Worm (Caenorhabditis elegans) whole organism, L2 larva: ENCODE results near the gene F41D9.2.

Experiments used
- C34F6.9 ChIP-seq: fragments of 150-350 bp; optimal IDR thresholded peaks from 2 replicates; lab custom pipeline; 2014; ENCODE audit warnings: missing biosample characterization, missing genetic modification characterization
- F13H6.1 ChIP-seq: sonication (generic microtip); optimal IDR thresholded peaks from 2 replicates; lab custom pipeline; 2016; ENCODE audit warnings: missing genetic modification characterization, missing compliant biosample characterization
- R02D3.7 ChIP-seq: fragments of 150-350 bp; optimal IDR thresholded peaks from 2 replicates; lab custom pipeline; 2014; ENCODE audit warnings: missing biosample characterization, missing genetic modification characterization
- Y55F3AM.14 ChIP-seq: fragments of 200-800 bp; sonication (Bioruptor generic); optimal IDR thresholded peaks from 2 replicates; lab custom pipeline; 2018; ENCODE audit warnings: mild to moderate bottlenecking, missing genetic modification characterization, missing compliant biosample characterization
- ZK546.5 ChIP-seq: sonication (generic microtip); optimal IDR thresholded peaks from 2 replicates; lab custom pipeline; 2017; ENCODE audit warnings: missing biosample characterization, missing genetic modification characterization
- alr-1 ChIP-seq: fragments of 150-350 bp; optimal IDR thresholded peaks from 2 replicates; lab custom pipeline; 2014; ENCODE audit warnings: missing biosample characterization, missing genetic modification characterization
- aly-2 ChIP-seq: fragments of 150-350 bp; optimal IDR thresholded peaks from 2 replicates; lab custom pipeline; 2014; ENCODE audit warnings: missing biosample characterization, missing genetic modification characterization
- blmp-1 ChIP-seq: sonication (generic microtip); optimal IDR thresholded peaks from 2 replicates; lab custom pipeline; 2017; ENCODE audit warnings: missing genetic modification characterization, mild to moderate bottlenecking, missing compliant biosample characterization, antibody characterized with exemption, moderate library complexity; ENCODE audit not compliant: insufficient read depth
- ceh-16 ChIP-seq: fragments of 150-350 bp; optimal IDR thresholded peaks from 2 replicates; lab custom pipeline; 2014; ENCODE audit warnings: missing biosample characterization, missing genetic modification characterization
- crh-2 ChIP-seq: sonication (generic microtip); optimal IDR thresholded peaks from 2 replicates; lab custom pipeline; 2017; ENCODE audit warnings: missing biosample characterization, missing genetic modification characterization
- dmd-4 ChIP-seq: sonication (generic microtip); optimal IDR thresholded peaks from 2 replicates; lab custom pipeline; 2017; ENCODE audit warnings: missing biosample characterization, missing genetic modification characterization
- egl-27 ChIP-seq: sonication (generic microtip); optimal IDR thresholded peaks from 3 replicates; lab custom pipeline; 2017; ENCODE audit warnings: missing biosample characterization, missing genetic modification reagents, missing genetic modification characterization
- elt-1 ChIP-seq: fragments of 150-350 bp; optimal IDR thresholded peaks from 2 replicates; lab custom pipeline; 2014; ENCODE audit warnings: missing biosample characterization, missing genetic modification characterization
- elt-3 ChIP-seq: sonication (generic microtip); optimal IDR thresholded peaks from 2 replicates; lab custom pipeline; 2017; ENCODE audit warnings: missing biosample characterization, missing genetic modification characterization
- fos-1 ChIP-seq: fragments of 150-350 bp; optimal IDR thresholded peaks from 2 replicates; lab custom pipeline; 2014; ENCODE audit warnings: missing biosample characterization, missing genetic modification characterization
- gmeb-1 ChIP-seq: fragments of 150-350 bp; optimal IDR thresholded peaks from 2 replicates; lab custom pipeline; 2014; ENCODE audit warnings: missing biosample characterization, missing genetic modification characterization
- lsy-2 ChIP-seq, 2 experiments: fragments of 150-350 bp in 1 of 2; sonication (generic microtip) in 1 of 2; optimal IDR thresholded peaks; 2 replicates each; lab custom pipeline; 2014 to 2017; ENCODE audit warnings: missing biosample characterization in 2 of 2, missing genetic modification characterization in 2 of 2
- mab-5 ChIP-seq: fragments of 150-350 bp; optimal IDR thresholded peaks from 2 replicates; lab custom pipeline; 2014; ENCODE audit warnings: missing biosample characterization, missing genetic modification characterization
- mbf-1 ChIP-seq: sonication (generic microtip); optimal IDR thresholded peaks from 2 replicates; lab custom pipeline; 2017; ENCODE audit warnings: missing biosample characterization, missing genetic modification characterization
- mdl-1 ChIP-seq, 2 experiments: fragments of 150-350 bp in 1 of 2; sonication (generic microtip) in 1 of 2; optimal IDR thresholded peaks; 2 replicates each; lab custom pipeline; 2017; ENCODE audit warnings: missing biosample characterization in 2 of 2, missing genetic modification characterization in 2 of 2
- nhr-10 ChIP-seq: sonication (generic microtip); optimal IDR thresholded peaks from 2 replicates; lab custom pipeline; 2017; ENCODE audit warnings: missing biosample characterization, missing genetic modification characterization
- nhr-11 ChIP-seq: fragments of 150-350 bp; optimal IDR thresholded peaks from 2 replicates; lab custom pipeline; 2014; ENCODE audit warnings: missing biosample characterization, missing genetic modification characterization
- nhr-12 ChIP-seq: fragments of 150-350 bp; optimal IDR thresholded peaks from 2 replicates; lab custom pipeline; 2014; ENCODE audit warnings: missing biosample characterization, missing genetic modification characterization
- nhr-129 ChIP-seq: fragments of 150-350 bp; optimal IDR thresholded peaks from 2 replicates; lab custom pipeline; 2014; ENCODE audit warnings: missing biosample characterization, missing genetic modification characterization
- nhr-23 ChIP-seq: fragments of 150-350 bp; optimal IDR thresholded peaks from 2 replicates; lab custom pipeline; 2014; ENCODE audit warnings: missing biosample characterization, missing genetic modification reagents, missing genetic modification characterization
- nhr-237 ChIP-seq: fragments of 150-350 bp; optimal IDR thresholded peaks from 2 replicates; lab custom pipeline; 2014; ENCODE audit warnings: missing biosample characterization, missing genetic modification characterization
- nhr-6 ChIP-seq: fragments of 150-350 bp; optimal IDR thresholded peaks from 2 replicates; lab custom pipeline; 2014; ENCODE audit warnings: missing biosample characterization, missing genetic modification characterization
- nhr-77 ChIP-seq: fragments of 150-350 bp; optimal IDR thresholded peaks from 2 replicates; lab custom pipeline; 2014; ENCODE audit warnings: missing biosample characterization, missing genetic modification characterization
- peb-1 ChIP-seq: fragments of 150-350 bp; optimal IDR thresholded peaks from 2 replicates; lab custom pipeline; 2014; ENCODE audit warnings: missing biosample characterization, missing genetic modification characterization
- sem-4 ChIP-seq: fragments of 150-350 bp; optimal IDR thresholded peaks from 2 replicates; lab custom pipeline; 2014; ENCODE audit warnings: missing biosample characterization, missing genetic modification reagents, missing genetic modification characterization
- sma-3 ChIP-seq: sonication (generic microtip); optimal IDR thresholded peaks from 2 replicates; lab custom pipeline; 2016; ENCODE audit warnings: missing genetic modification reagents, missing genetic modification characterization, missing compliant biosample characterization
- sma-9 ChIP-seq, 2 experiments: fragments of 150-350 bp in 1 of 2; sonication (generic microtip) in 1 of 2; optimal IDR thresholded peaks; 2 replicates each; lab custom pipeline; 2014 to 2016; ENCODE audit warnings: missing genetic modification characterization in 2 of 2, mild to moderate bottlenecking in 1 of 2, missing biosample characterization in 1 of 2, missing compliant biosample characterization in 1 of 2, missing genetic modification reagents in 1 of 2, moderate library complexity in 1 of 2
- snpc-4 ChIP-seq: fragments of 150-350 bp; optimal IDR thresholded peaks from 2 replicates; lab custom pipeline; 2014; ENCODE audit warnings: missing biosample characterization, missing genetic modification characterization
- unc-39 ChIP-seq: fragments of 150-350 bp; optimal IDR thresholded peaks from 2 replicates; lab custom pipeline; 2014; ENCODE audit warnings: missing biosample characterization, missing genetic modification characterization
- unc-55 ChIP-seq: fragments of 150-350 bp; sonication (generic microtip); optimal IDR thresholded peaks from 3 replicates; lab custom pipeline; 2014; ENCODE audit warnings: missing biosample characterization, missing genetic modification reagents, missing genetic modification characterization
- unc-62 ChIP-seq: fragments of 150-350 bp; optimal IDR thresholded peaks from 2 replicates; lab custom pipeline; 2014; ENCODE audit warnings: missing biosample characterization, missing genetic modification reagents, missing genetic modification characterization
- zag-1 ChIP-seq: fragments of 150-350 bp; optimal IDR thresholded peaks from 2 replicates; lab custom pipeline; 2014; ENCODE audit warnings: missing biosample characterization, missing genetic modification characterization
- ztf-1 ChIP-seq: fragments of 200-800 bp; sonication (Bioruptor generic); conservative IDR thresholded peaks from 2 replicates; pipeline ENCODE4 v1.3.6; 2022; ENCODE audit warnings: missing genetic modification characterization, missing compliant biosample characterization
- ztf-4 ChIP-seq: fragments of 150-350 bp; optimal IDR thresholded peaks from 2 replicates; lab custom pipeline; 2014; ENCODE audit warnings: missing biosample characterization, missing genetic modification characterization

F41D9.2 gene

DNA sequence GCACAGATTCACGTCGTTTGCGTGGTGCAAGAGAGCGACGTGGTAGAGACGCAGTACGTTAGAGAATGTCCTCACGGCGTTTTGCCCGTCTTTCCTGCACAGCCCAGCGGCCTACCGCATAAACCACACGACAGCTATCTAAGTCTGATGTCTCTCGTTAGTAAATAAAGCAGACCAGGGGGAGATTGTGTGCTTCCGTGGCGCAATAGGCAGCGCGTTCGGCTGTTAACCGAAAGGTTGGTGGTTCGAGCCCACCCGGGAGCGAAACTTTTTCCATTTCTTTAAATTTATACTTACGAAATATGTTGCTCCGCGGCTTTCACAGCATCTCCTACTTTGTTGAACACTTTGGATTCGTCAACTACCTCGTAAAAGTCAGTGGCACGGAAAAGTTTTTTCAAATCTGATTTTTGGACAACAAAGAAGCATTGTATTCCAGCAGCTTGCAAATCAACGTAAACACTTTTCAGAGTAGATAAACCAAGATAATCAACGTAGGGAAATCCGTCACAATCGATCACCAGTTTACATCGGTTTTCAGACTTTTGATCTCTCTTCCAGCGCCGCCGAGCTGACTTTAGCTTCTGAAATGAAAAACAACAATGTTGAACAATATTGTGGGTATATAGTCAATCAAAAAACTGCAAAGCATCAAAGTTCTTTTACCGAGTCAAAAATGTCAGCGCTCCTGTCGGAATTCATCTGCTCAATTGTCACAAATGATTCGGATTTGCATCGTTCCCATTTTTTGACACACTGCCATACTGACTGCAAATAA lies 19.8 kb upstream of the F41D9.2 start (continued):
- TF ChIP-seq ztf-4 (tag; lab: Kevin White, UChicago) (peak; percentile 61), crh-2 (tag; lab: Kevin White, UChicago) (peak; percentile 92)

ce11 chrX:8394279-8394678 lies 9.5 kb upstream of the F41D9.2 start:
- TF ChIP-seq C34F6.9 (tag; lab: Kevin White, UChicago) (no peak), sem-4 (no peak), dmd-4 (no peak), sma-3 (no peak), Y55F3AM.14 (GFP tag; lab: Kevin White, UChicago) (no peak), nhr-10 (tag; lab: Kevin White, UChicago) (no peak), gmeb-1 (tag; lab: Kevin White, UChicago) (no peak), zag-1 (tag; lab: Kevin White, UChicago) (no peak), mbf-1 (tag; lab: Kevin White, UChicago) (no peak), F13H6.1 (no peak), nhr-77 (tag; lab: Kevin White, UChicago) (no peak), mdl-1 (tag; optimal IDR thresholded peaks at IDR 0.05; lab: Kevin White, UChicago) (no peak), ztf-1 (GFP tag; lab: Robert Waterston, UW) (no peak), elt-3 (tag; lab: Kevin White, UChicago) (no peak), sma-9 (GFP tag; optimal IDR thresholded peaks at IDR 0.05; lab: Kevin White, UChicago) (no peak), sma-9 (tag; optimal IDR thresholded peaks at IDR 0.05; lab: Kevin White, UChicago) (no peak), fos-1 (tag; lab: Kevin White, UChicago) (no peak), unc-55 (GFP tag; lab: Kevin White, UChicago) (no peak), peb-1 (tag; lab: Kevin White, UChicago) (no peak), ceh-16 (tag; lab: Kevin White, UChicago) (no peak)
- TF ChIP-seq, all 48 proteins: peak for 0

ce11 chrX:8392539-8392996 lies 7.8 kb upstream of the F41D9.2 start, which contains the start of gene wrk-1:
Gene wrk-1, minus strand, starts transcription at chrX:8392589.
- TF ChIP-seq crh-2 (tag; lab: Kevin White, UChicago) (peak; percentile 20), R02D3.7 (tag; lab: Kevin White, UChicago) (no peak), fos-1 (tag; lab: Kevin White, UChicago) (peak; percentile 87), nhr-6 (no peak)

ce11 chrX:8391505-8391904 lies 6.8 kb upstream of the F41D9.2 start:
- TF ChIP-seq nhr-10 (tag; lab: Kevin White, UChicago): no peak
- TF ChIP-seq nhr-11 (tag; lab: Kevin White, UChicago): no peak
- no peak for TF ChIP-seq unc-39 (tag; lab: Kevin White, UChicago)
- no peak for TF ChIP-seq F13H6.1
- TF ChIP-seq dmd-4: no peak
- no peak for TF ChIP-seq nhr-237 (tag; lab: Kevin White, UChicago)
- no peak for TF ChIP-seq alr-1 (tag; lab: Kevin White, UChicago)
- no peak for TF ChIP-seq aly-2 (tag; lab: Kevin White, UChicago)
- TF ChIP-seq nhr-23 (tag; lab: Kevin White, UChicago): no peak
- TF ChIP-seq mbf-1 (tag; lab: Kevin White, UChicago): no peak
- TF ChIP-seq sma-9 (GFP tag; optimal IDR thresholded peaks at IDR 0.05; lab: Kevin White, UChicago): no peak
- no peak for TF ChIP-seq sma-9 (tag; optimal IDR thresholded peaks at IDR 0.05; lab: Kevin White, UChicago)
- TF ChIP-seq elt-1 (tag; lab: Kevin White, UChicago): no peak
- no peak for TF ChIP-seq Y55F3AM.14 (GFP tag; lab: Kevin White, UChicago)

DNA sequence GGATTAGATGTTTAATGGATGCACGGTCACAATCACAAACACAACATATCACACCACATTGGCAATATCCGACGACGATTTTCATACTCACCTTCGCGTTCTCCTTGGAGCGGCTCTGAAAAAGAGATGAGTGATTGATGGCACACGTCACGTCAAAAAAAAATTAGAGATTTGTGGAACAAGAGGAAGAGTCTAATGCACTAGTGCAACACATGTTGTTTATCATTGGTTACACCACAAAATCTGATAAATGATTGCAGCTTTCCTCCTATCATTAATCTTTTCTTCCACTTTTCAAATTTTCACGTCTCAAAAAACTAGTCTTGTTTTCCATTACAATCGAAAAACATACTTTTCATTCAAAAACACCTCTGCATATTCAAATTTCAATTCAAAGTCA lies 5.8 kb upstream of the F41D9.2 start:
- TF ChIP-seq sem-4 (no peak), snpc-4 (no peak), nhr-129 (tag; lab: Kevin White, UChicago) (no peak), nhr-12 (tag; lab: Kevin White, UChicago) (no peak), elt-3 (tag; lab: Kevin White, UChicago) (no peak), mab-5 (tag; lab: Kevin White, UChicago) (no peak), alr-1 (tag; lab: Kevin White, UChicago) (no peak), blmp-1 (tag; lab: Kevin White, UChicago) (no peak), lsy-2 (tag; optimal IDR thresholded peaks at IDR 0.05; lab: Kevin White, UChicago) (no peak), nhr-6 (no peak), egl-27 (no peak), nhr-23 (tag; lab: Kevin White, UChicago) (no peak), aly-2 (tag; lab: Kevin White, UChicago) (no peak), nhr-11 (tag; lab: Kevin White, UChicago) (no peak), zag-1 (tag; lab: Kevin White, UChicago) (no peak), ceh-16 (tag; lab: Kevin White, UChicago) (no peak), F13H6.1 (no peak), ztf-1 (GFP tag; lab: Robert Waterston, UW) (no peak), unc-62 (no peak), ZK546.5 (tag; lab: Kevin White, UChicago) (no peak)
